Fruit fly (Drosophila melanogaster) whole organism, wandering third instar larva: ENCODE measurements around the gene mRpS9.

Experiments used
- Dif ChIP-seq: fragments of 200-275, 200-300 bp; sonication (Bioruptor generic); optimal IDR thresholded peaks from 2 replicates; lab custom pipeline; 2018; ENCODE audit warnings: missing biosample characterization, missing genetic modification characterization; ENCODE audit not compliant: partially characterized antibody
- lola ChIP-seq: fragments of >200 bp; optimal IDR thresholded peaks from 2 replicates; lab custom pipeline; 2017; ENCODE audit warnings: missing biosample characterization, missing genetic modification characterization

DNA sequence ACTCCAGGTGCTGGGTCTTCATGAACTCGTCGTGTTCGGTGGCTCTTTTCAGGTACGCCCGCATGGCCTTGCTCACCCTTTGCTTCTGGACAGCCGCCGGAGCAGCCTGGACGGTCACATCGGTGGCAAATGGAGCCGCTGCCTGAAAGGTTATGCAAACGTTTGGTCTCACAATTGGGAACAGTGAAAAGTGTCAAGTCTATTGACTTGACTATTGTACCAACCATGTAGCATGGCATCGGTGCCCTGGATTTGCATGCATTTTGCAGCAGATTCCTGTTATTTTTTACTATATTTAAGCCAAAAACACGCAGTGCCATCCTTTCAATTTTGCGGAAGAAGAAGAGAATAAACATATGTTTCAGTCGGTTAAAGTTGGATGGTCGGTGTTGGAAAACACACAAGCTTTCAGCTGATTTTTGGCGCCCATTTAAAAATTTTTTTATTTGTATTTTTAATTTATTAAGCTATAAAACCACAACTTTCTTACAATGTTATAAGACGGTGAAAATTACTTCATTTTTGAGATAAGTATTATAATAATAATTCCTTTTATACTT is at the start of gene mRpS9:
- TF ChIP-seq Dif (GFP tag; lab: Kevin White, UChicago) (no peak), lola (GFP tag; lab: Kevin White, UChicago) (no peak)
